Fruit fly (Drosophila melanogaster): Measurements from ENCODE around the gene CG10516.

Gene CG10516

DNA sequence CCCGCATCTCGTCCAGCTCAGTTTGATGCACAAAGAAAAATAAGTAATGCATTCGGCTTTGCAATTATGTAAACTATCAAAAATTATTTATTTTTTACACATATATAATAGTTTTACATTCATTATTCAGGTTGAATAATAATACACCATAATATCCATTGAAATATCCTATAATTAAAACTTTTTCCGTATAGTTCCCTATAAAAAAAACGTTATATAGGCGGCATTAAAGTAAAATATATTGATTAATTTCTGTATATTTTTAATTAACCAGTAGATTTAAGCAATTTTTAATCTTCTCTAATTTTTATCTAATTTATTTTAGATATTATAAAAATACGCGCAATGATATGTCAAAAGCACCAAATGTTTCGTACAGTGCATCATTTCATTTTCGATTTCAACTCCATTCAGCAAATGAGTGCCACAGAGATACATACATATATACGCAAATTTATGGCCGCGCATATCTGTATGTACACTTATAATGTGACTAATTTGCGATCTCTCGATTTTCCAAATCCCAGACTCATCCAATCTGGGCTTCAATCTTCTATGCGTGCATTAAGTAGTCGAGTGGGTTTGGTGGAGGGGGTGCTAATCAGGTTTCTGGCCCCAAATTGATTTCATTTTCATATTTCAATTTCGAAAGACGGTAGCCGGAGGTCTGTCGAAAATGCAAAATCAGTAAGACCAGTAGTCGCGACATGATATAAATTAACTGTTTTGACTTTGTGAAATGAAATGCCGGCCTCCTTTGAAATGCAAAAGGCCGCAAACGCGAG lies 45.4 kb downstream of the CG10516 start (continued):
- TF ChIP-seq schlank (tag; optimal IDR thresholded peaks at IDR 0.05) (no peak), CG8924 (tag; optimal IDR thresholded peaks at IDR 0.05) (peak; percentile 22), CG1024 (GFP tag; IDR thresholded peaks at IDR 0.05) (no peak), PHDP (tag; optimal IDR thresholded peaks at IDR 0.05) (peak; percentile 5), Nf-YC (tag; optimal IDR thresholded peaks at IDR 0.05) (no peak), CG16863 (GFP tag; optimal IDR thresholded peaks at IDR 0.05) (no peak), CoRest (tag; optimal IDR thresholded peaks at IDR 0.05) (peak; percentile 37), CG11247 (GFP tag; IDR thresholded peaks at IDR 0.05) (no peak), Awh (GFP tag; IDR thresholded peaks at IDR 0.05) (peak; percentile 57), CG7839 (tag; optimal IDR thresholded peaks at IDR 0.05) (peak; percentile 29), fd64A (GFP tag; optimal IDR thresholded peaks at IDR 0.05) (no peak), sqz (GFP tag; optimal IDR thresholded peaks at IDR 0.05) (no peak), CG12659 (GFP tag; optimal IDR thresholded peaks at IDR 0.05) (no peak), HLHmδ (GFP tag; optimal IDR thresholded peaks at IDR 0.05) (no peak), phol (tag; optimal IDR thresholded peaks at IDR 0.05) (peak; percentile 43), sens (GFP tag) (no peak), bbx (GFP tag; IDR thresholded peaks at IDR 0.05; ENCODE audit: partially characterized antibody) (no peak), CG10565 (GFP tag; optimal IDR thresholded peaks at IDR 0.05) (no peak), shn (GFP tag; optimal IDR thresholded peaks at IDR 0.05) (no peak), CG17385 (GFP tag; optimal IDR thresholded peaks at IDR 0.05) (no peak), Fer1 (GFP tag; optimal IDR thresholded peaks at IDR 0.05) (no peak), CG32532 (GFP tag; IDR thresholded peaks at IDR 0.05) (no peak), CG9437 (GFP tag; optimal IDR thresholded peaks at IDR 0.05) (peak; percentile 15), tgo (GFP tag; IDR thresholded peaks at IDR 0.05) (no peak; the same call in 2 of the 3 replicates), Ptx1 (GFP tag; IDR thresholded peaks at IDR 0.05) (no peak), trem (tag; optimal IDR thresholded peaks at IDR 0.05) (no peak), CG6791 (GFP tag; IDR thresholded peaks at IDR 0.05; ENCODE audit: partially characterized antibody) (no peak), amos (GFP tag; IDR thresholded peaks at IDR 0.05; ENCODE audit: partially characterized antibody) (no peak), CG18262 (tag; optimal IDR thresholded peaks at IDR 0.05) (peak; percentile 70), gem (tag; optimal IDR thresholded peaks at IDR 0.05) (peak; percentile 59), bcd (GFP tag; optimal IDR thresholded peaks at IDR 0.05) (no peak), prd (optimal IDR thresholded peaks at IDR 0.05) (no peak), prd (GFP tag; IDR thresholded peaks at IDR 0.05) (no peak), dmrt11E (tag; optimal IDR thresholded peaks at IDR 0.05) (peak; percentile 60), CG10321 (GFP tag; IDR thresholded peaks at IDR 0.05) (no peak), pros (GFP tag; optimal IDR thresholded peaks at IDR 0.05) (no peak), CG33557 (GFP tag; optimal IDR thresholded peaks at IDR 0.05) (peak; percentile 22), Deaf1 (tag; optimal IDR thresholded peaks at IDR 0.05) (no peak), ac (GFP tag; optimal IDR thresholded peaks at IDR 0.05) (no peak), CG8944 (GFP tag; optimal IDR thresholded peaks at IDR 0.05) (no peak), CG10267 (tag; optimal IDR thresholded peaks at IDR 0.05) (peak; percentile 33), CG8281 (tag; optimal IDR thresholded peaks at IDR 0.05) (no peak), Dll (GFP tag; IDR thresholded peaks at IDR 0.05; ENCODE audit: partially characterized antibody) (no peak), CG14050 (GFP tag; IDR thresholded peaks at IDR 0.05) (no peak), CG16815 (GFP tag; optimal IDR thresholded peaks at IDR 0.05) (no peak), chif (GFP tag; optimal IDR thresholded peaks at IDR 0.05) (no peak), CG7271 (tag; optimal IDR thresholded peaks at IDR 0.05) (peak; percentile 22), crol (GFP tag; IDR thresholded peaks at IDR 0.05) (no peak), CG5245 (GFP tag; optimal IDR thresholded peaks at IDR 0.05) (no peak)

Measured in whole organism, embryonic.